Worm (Caenorhabditis elegans): ENCODE results near the gene chd-3.

chd-3 gene

DNA sequence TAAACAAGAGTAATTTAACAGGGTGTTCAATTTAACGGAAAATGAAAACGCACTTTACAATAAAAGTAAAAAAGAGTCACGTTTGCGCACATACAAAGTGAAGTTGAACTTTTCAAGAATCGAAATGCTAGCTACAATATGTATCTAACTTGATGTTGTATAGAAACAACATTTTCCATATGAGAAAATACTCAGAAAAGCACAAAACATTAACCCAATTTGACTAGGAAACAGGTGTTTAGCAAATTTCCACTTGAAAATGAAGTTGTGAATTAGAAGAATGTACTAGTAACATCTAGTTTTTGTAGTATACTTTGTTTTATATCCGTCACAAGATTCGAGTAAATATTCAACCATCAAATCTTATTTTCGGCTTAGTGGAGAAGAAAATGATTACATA lies 32.5 kb upstream of the chd-3 start, which contains the start of gene gpc-1:
gpc-1 (minus strand) TSS at position 117 of the 400 bp plus-strand sequence.
- no peak for TF ChIP-seq ZK546.5 (tag; optimal IDR thresholded peaks at IDR 0.05)
- peak; percentile 6 for TF ChIP-seq ztf-4 (tag; optimal IDR thresholded peaks at IDR 0.05)

DNA sequence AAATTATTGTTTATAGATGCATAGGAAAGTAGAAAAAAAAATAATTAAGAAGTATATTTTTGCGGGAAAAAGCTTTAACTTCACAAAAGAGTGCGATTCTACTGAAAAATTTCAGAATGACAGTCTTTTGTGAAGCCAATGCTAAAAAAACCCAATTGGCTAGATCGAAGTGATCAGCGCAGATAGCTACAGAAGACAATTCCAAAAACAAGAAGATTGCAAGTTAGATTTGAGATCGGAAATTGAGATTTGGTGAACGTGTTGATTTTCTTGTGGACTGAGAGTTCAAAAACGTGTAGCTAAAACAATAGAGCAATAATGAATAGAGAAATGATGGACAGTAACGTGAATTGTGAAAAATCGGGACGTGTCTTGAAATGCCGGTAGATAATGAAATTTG lies 28.8 kb upstream of the chd-3 start:
- peak; percentile 34 for TF ChIP-seq elt-1 (tag; optimal IDR thresholded peaks at IDR 0.05)
- no peak for TF ChIP-seq blmp-1 (tag; optimal IDR thresholded peaks at IDR 0.05; ENCODE audit: insufficient read depth)

- no peak for TF ChIP-seq nhr-12 (tag; optimal IDR thresholded peaks at IDR 0.05)
- peak; percentile 98 for TF ChIP-seq nhr-129 (tag; optimal IDR thresholded peaks at IDR 0.05)
- peak; percentile 84 for TF ChIP-seq sma-9 (GFP tag; optimal IDR thresholded peaks at IDR 0.05)
- TF ChIP-seq sma-9 (tag; optimal IDR thresholded peaks at IDR 0.05) = no peak
- no peak for TF ChIP-seq ztf-1 (GFP tag; conservative IDR thresholded peaks at IDR 0.05)
- no peak for TF ChIP-seq C34F6.9 (tag; optimal IDR thresholded peaks at IDR 0.05)
- peak; percentile 30 to 52 for TF ChIP-seq mdl-1 (tag; optimal IDR thresholded peaks at IDR 0.05)
- no peak for TF ChIP-seq snpc-4 (tag; optimal IDR thresholded peaks at IDR 0.05)
- no peak for TF ChIP-seq unc-62 (GFP tag; optimal IDR thresholded peaks at IDR 0.05)
- TF ChIP-seq nhr-23 (tag; optimal IDR thresholded peaks at IDR 0.05) = no peak
- no peak for TF ChIP-seq gmeb-1 (tag; optimal IDR thresholded peaks at IDR 0.05)
- peak; percentile 71 for TF ChIP-seq F13H6.1 (tag; optimal IDR thresholded peaks at IDR 0.05)
- TF ChIP-seq lin-11 (tag; optimal IDR thresholded peaks at IDR 0.05) = no peak
- peak; percentile 39 for TF ChIP-seq ztf-4 (tag; optimal IDR thresholded peaks at IDR 0.05)
- peak; percentile 12 for TF ChIP-seq nhr-21 (tag; optimal IDR thresholded peaks at IDR 0.05)
- peak; percentile 64 for TF ChIP-seq crh-2 (tag; optimal IDR thresholded peaks at IDR 0.05)
- peak in 1 of 2 experiments; percentile 51 for TF ChIP-seq lsy-2 (tag; optimal IDR thresholded peaks at IDR 0.05)
- no peak for TF ChIP-seq fos-1 (tag; optimal IDR thresholded peaks at IDR 0.05)
- peak; percentile 27 for TF ChIP-seq nhr-25 (tag; optimal IDR thresholded peaks at IDR 0.05)
- TF ChIP-seq peb-1 (tag; optimal IDR thresholded peaks at IDR 0.05) = no peak
- TF ChIP-seq Y55F3AM.14 (GFP tag; optimal IDR thresholded peaks at IDR 0.05) = no peak
Measured at ce11 chrX:12877930-12878329, 25.5 kb upstream of the chd-3 start.

DNA sequence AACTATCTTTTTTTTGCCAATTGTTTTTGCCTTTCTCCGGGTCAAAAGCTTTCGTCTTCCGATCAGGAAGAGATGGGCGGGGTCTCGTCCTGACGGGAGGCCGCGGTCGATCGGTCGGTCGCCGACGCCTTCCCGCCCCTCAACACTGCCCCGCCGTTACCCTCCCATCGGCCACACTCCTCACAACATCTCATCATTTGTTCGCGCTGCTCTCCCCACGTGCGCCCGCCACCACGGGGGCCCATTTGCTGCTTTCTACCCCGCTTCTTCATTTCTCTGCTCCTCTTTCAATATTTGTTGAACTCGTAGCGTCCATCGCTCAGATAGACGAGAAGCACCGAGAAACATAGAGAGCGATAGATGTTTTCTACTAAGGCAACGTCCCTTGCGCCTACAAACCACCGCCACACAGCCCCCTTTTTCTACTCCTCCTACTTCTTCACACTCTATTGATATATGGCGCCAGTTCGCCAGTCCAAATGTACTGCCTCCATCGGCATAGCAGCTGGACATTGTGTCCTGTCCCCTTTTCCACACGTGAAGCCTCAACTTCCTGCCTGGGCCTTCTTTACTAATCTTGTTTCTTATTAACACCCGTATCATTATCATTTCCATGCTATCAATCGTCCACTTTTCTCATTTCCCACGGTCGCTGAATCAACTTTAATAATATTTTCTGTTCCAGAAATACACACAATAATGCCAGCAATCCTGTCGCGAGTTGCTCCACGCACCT lies 24.6 kb upstream of the chd-3 start, which contains the start of gene bcat-1:
bcat-1 (plus strand) TSS at position 686 of the 736 bp plus-strand sequence.
- TF ChIP-seq nhr-129 (tag; optimal IDR thresholded peaks at IDR 0.05) (peak; percentile 76), mdl-1 (tag; optimal IDR thresholded peaks at IDR 0.05) (peak; percentile 93), ztf-1 (GFP tag; conservative IDR thresholded peaks at IDR 0.05) (0 out of 2 replicates have a peak, but pooled peaks have one; percentile 53), elt-1 (tag; optimal IDR thresholded peaks at IDR 0.05) (no peak), lin-13 (GFP tag; optimal IDR thresholded peaks at IDR 0.05) (no peak), gmeb-1 (tag; optimal IDR thresholded peaks at IDR 0.05) (no peak), sma-3 (GFP tag; optimal IDR thresholded peaks at IDR 0.05) (peak; percentile 21), egl-27 (tag; optimal IDR thresholded peaks at IDR 0.05) (peak; percentile 34), nhr-23 (tag; optimal IDR thresholded peaks at IDR 0.05) (no peak), unc-55 (GFP tag; optimal IDR thresholded peaks at IDR 0.05) (peak; percentile 40), crh-2 (tag; optimal IDR thresholded peaks at IDR 0.05) (peak; percentile 40), lsy-2 (tag; optimal IDR thresholded peaks at IDR 0.05) (peak in 1 of 2 experiments; percentile 57), lin-11 (tag; optimal IDR thresholded peaks at IDR 0.05) (peak; percentile 52), F13H6.1 (tag; optimal IDR thresholded peaks at IDR 0.05) (peak; percentile 86), Y55F3AM.14 (GFP tag; optimal IDR thresholded peaks at IDR 0.05) (peak; percentile 37), ztf-4 (tag; optimal IDR thresholded peaks at IDR 0.05) (no peak), sma-9 (GFP tag; optimal IDR thresholded peaks at IDR 0.05) (peak; percentile 85), sma-9 (tag; optimal IDR thresholded peaks at IDR 0.05) (no peak), mab-5 (tag; optimal IDR thresholded peaks at IDR 0.05) (peak; percentile 24), ama-1 (optimal IDR thresholded peaks at IDR 0.05) (peak; percentile 30), C34F6.9 (tag; optimal IDR thresholded peaks at IDR 0.05) (peak; percentile 45)

DNA sequence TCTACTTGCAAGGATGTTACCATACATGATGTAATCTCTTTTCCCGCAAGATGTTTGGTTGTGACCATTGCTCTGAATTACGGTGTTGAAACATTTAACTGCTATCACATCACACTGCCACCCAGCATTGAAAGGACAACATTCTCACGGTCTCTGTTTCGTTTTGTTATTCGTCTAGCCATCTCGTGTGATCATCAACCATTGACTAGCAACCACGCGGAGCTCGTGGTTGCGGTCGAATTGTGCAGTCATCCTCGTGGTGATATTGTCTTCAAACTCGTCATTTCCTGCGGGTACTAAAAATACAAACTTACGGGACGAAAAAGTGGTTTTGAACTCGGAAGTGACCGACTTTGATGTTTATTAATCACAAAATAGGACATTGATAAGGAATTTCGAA lies 23.2 kb upstream of the chd-3 start:
- TF ChIP-seq F13H6.1 (tag; optimal IDR thresholded peaks at IDR 0.05) (peak; percentile 14), nhr-21 (tag; optimal IDR thresholded peaks at IDR 0.05) (no peak), lsy-2 (tag; optimal IDR thresholded peaks at IDR 0.05) (peak in 1 of 2 experiments; percentile 44), ama-1 (optimal IDR thresholded peaks at IDR 0.05) (no peak), egl-27 (tag; optimal IDR thresholded peaks at IDR 0.05) (no peak), nhr-129 (tag; optimal IDR thresholded peaks at IDR 0.05) (peak; percentile 87), sma-9 (GFP tag; optimal IDR thresholded peaks at IDR 0.05) (peak; percentile 68), sma-9 (tag; optimal IDR thresholded peaks at IDR 0.05) (no peak)
